Fruit fly (Drosophila melanogaster): ENCODE measurements around the gene Rbp9.

The Rbp9 gene

dm6 chr2L:2931555-2932131 is 22.9 kb upstream of the Rbp9 start (continued):
- TF ChIP-seq CG6272 (GFP tag; IDR thresholded peaks at IDR 0.05) (no peak), scrt (GFP tag; optimal IDR thresholded peaks at IDR 0.05) (peak; percentile 25), klu (GFP tag; IDR thresholded peaks at IDR 0.05) (no peak), CG4707 (GFP tag; optimal IDR thresholded peaks at IDR 0.05) (peak; percentile 37), CG3726 (GFP tag; IDR thresholded peaks at IDR 0.05) (no peak), ind (GFP tag; optimal IDR thresholded peaks at IDR 0.05) (no peak), CG9727 (GFP tag; optimal IDR thresholded peaks at IDR 0.05) (peak; percentile 1), YL-1 (GFP tag; optimal IDR thresholded peaks at IDR 0.05) (no peak), sens (GFP tag) (peak; percentile 73), CG18262 (tag; optimal IDR thresholded peaks at IDR 0.05) (peak; percentile 9), fd96Cb (tag; optimal IDR thresholded peaks at IDR 0.05) (no peak), sd (tag; optimal IDR thresholded peaks at IDR 0.05) (no peak), Nf-YB (GFP tag; optimal IDR thresholded peaks at IDR 0.05) (no peak), Abd-B (GFP tag; optimal IDR thresholded peaks at IDR 0.05) (peak; percentile 17), dan (GFP tag; IDR thresholded peaks at IDR 0.05) (no peak), grau (tag; optimal IDR thresholded peaks at IDR 0.05) (peak; percentile 66), CG7839 (tag; optimal IDR thresholded peaks at IDR 0.05) (peak; percentile 23), dmrt99B (tag; optimal IDR thresholded peaks at IDR 0.05) (peak; percentile 49)

dm6 chr2L:2935704-2936103 is 18.9 kb upstream of the Rbp9 start:
- TF ChIP-seq sr (GFP tag; IDR thresholded peaks at IDR 0.05): peak; percentile 61; the same call in 2 of the 3 replicates
- TF ChIP-seq unc-4 (GFP tag; IDR thresholded peaks at IDR 0.05; ENCODE audit: partially characterized antibody): no peak
- TF ChIP-seq CG13123 (GFP tag; optimal IDR thresholded peaks at IDR 0.05): no peak
- no peak for TF ChIP-seq GATAe (GFP tag; conservative IDR thresholded peaks at IDR 0.05)
- TF ChIP-seq fu2 (GFP tag; optimal IDR thresholded peaks at IDR 0.05): no peak
- TF ChIP-seq CG16813 (GFP tag; IDR thresholded peaks at IDR 0.05; ENCODE audit: partially characterized antibody): no peak
- TF ChIP-seq btn (GFP tag; optimal IDR thresholded peaks at IDR 0.05): no peak
- no peak for TF ChIP-seq CG7786 (GFP tag; optimal IDR thresholded peaks at IDR 0.05)
- no peak for TF ChIP-seq tna (GFP tag; IDR thresholded peaks at IDR 0.05; ENCODE audit: partially characterized antibody)
- TF ChIP-seq eyg (GFP tag; optimal IDR thresholded peaks at IDR 0.05): no peak
- peak; percentile 48 for TF ChIP-seq sd (tag; optimal IDR thresholded peaks at IDR 0.05)
- no peak for TF ChIP-seq CG1024 (GFP tag; IDR thresholded peaks at IDR 0.05)
- TF ChIP-seq CG15696 (tag; optimal IDR thresholded peaks at IDR 0.05): no peak
- no peak for TF ChIP-seq E2f1 (GFP tag; IDR thresholded peaks at IDR 0.05)
- TF ChIP-seq ken (GFP tag; IDR thresholded peaks at IDR 0.05): no peak
- TF ChIP-seq fd64A (GFP tag; optimal IDR thresholded peaks at IDR 0.05): no peak
- peak; percentile 53; the same call in 1 of the 2 replicates for TF ChIP-seq crol (GFP tag; IDR thresholded peaks at IDR 0.05)
- no peak for TF ChIP-seq Dll (GFP tag; IDR thresholded peaks at IDR 0.05; ENCODE audit: partially characterized antibody)
- no peak for TF ChIP-seq CG6813 (GFP tag; optimal IDR thresholded peaks at IDR 0.05)

- TF ChIP-seq Dbx (GFP tag; IDR thresholded peaks at IDR 0.05): no peak
- TF ChIP-seq D19A (tag; optimal IDR thresholded peaks at IDR 0.05): peak; percentile 64
These were observed 14.9 kb upstream of the Rbp9 start for dm6 chr2L:2939698-2940097.

Data from whole organism, embryonic.